Worm (Caenorhabditis elegans) whole organism, L1 larva: ENCODE results near the gene F56C9.8.
A peak's percentile ranks its signal among the peaks of the same experiment; 100 is the strongest.

Source experiments
- aha-1 ChIP-seq: fragments of 150-350 bp; optimal IDR thresholded peaks from 2 replicates; lab custom pipeline; 2014; ENCODE audit warnings: missing biosample characterization, missing genetic modification characterization
- alr-1 ChIP-seq: fragments of 200-800 bp; sonication (Bioruptor generic); optimal IDR thresholded peaks from 2 replicates; lab custom pipeline; 2018; ENCODE audit warnings: borderline replicate concordance, mild to moderate bottlenecking, missing genetic modification characterization, missing compliant biosample characterization
- blmp-1 ChIP-seq: fragments of 150-350 bp; optimal IDR thresholded peaks from 2 replicates; lab custom pipeline; 2014; ENCODE audit warnings: missing biosample characterization, missing genetic modification characterization
- ceh-63 ChIP-seq: fragments of 200-800 bp; sonication (Bioruptor generic); optimal IDR thresholded peaks from 2 replicates; lab custom pipeline; 2018; ENCODE audit warnings: mild to moderate bottlenecking, missing genetic modification characterization, missing compliant biosample characterization
- ceh-8 ChIP-seq: fragments of 200-800 bp; sonication (Bioruptor generic); optimal IDR thresholded peaks from 2 replicates; lab custom pipeline; 2018; ENCODE audit warnings: mild to moderate bottlenecking, missing genetic modification characterization, moderate library complexity, missing compliant biosample characterization
- ceh-82 ChIP-seq, 3 experiments: fragments of 150-350 bp in 1 of 3; sonication (generic microtip) in 2 of 3; optimal IDR thresholded peaks; 2 replicates each; lab custom pipeline; 2014 to 2017; ENCODE audit warnings: missing biosample characterization in 3 of 3, missing genetic modification characterization in 3 of 3
- dpl-1 ChIP-seq, 3 experiments: fragments of 150-350 bp in 2 of 3; sonication (generic microtip) in 1 of 3; optimal IDR thresholded peaks; 2 replicates each; lab custom pipeline; 2014 to 2017; ENCODE audit warnings: missing biosample characterization in 3 of 3, missing genetic modification characterization in 3 of 3, missing genetic modification reagents in 3 of 3
- efl-1 ChIP-seq, 4 experiments: fragments of 150-350 bp; optimal IDR thresholded peaks in 3 of 4; peaks in 1 of 4; 1 replicate in 1 of 4; 2 replicates in 3 of 4; lab custom pipeline; 2014; ENCODE audit warnings: missing biosample characterization in 2 of 4, missing genetic modification characterization in 2 of 4, missing genetic modification reagents in 2 of 4
- efl-3 ChIP-seq: fragments of 200-800 bp; sonication (Bioruptor generic); optimal IDR thresholded peaks from 2 replicates; lab custom pipeline; 2018; ENCODE audit warnings: mild to moderate bottlenecking, missing genetic modification characterization, missing compliant biosample characterization
- egl-27 ChIP-seq, 2 experiments: fragments of 150-350 bp in 1 of 2; sonication (generic microtip); optimal IDR thresholded peaks; 3 replicates each; lab custom pipeline; 2017 to 2018; ENCODE audit warnings: missing biosample characterization in 2 of 2, missing genetic modification characterization in 2 of 2, missing genetic modification reagents in 2 of 2
- elt-2 ChIP-seq: sonication (generic microtip); optimal IDR thresholded peaks from 2 replicates; lab custom pipeline; 2016; ENCODE audit warnings: missing genetic modification characterization, mild to moderate bottlenecking, inconsistent platforms, missing compliant biosample characterization, missing genetic modification reagents
- elt-3 ChIP-seq, 6 experiments: fragments of 150-350 bp in 1 of 6; sonication (generic microtip); optimal IDR thresholded peaks; 2 replicates each; lab custom pipeline; 2017 to 2018; ENCODE audit warnings: missing biosample characterization in 6 of 6, missing genetic modification characterization in 6 of 6, inconsistent platforms in 1 of 6
- fkh-10 ChIP-seq: sonication (generic microtip); optimal IDR thresholded peaks from 2 replicates; lab custom pipeline; 2017; ENCODE audit warnings: missing biosample characterization, missing genetic modification reagents, missing genetic modification characterization
- fkh-4 ChIP-seq: sonication (generic microtip); optimal IDR thresholded peaks from 2 replicates; lab custom pipeline; 2016; ENCODE audit warnings: missing compliant biosample characterization, missing genetic modification characterization, borderline replicate concordance
- fkh-8 ChIP-seq: sonication (generic microtip); optimal IDR thresholded peaks from 2 replicates; lab custom pipeline; 2016; ENCODE audit warnings: mild to moderate bottlenecking, missing genetic modification characterization, missing compliant biosample characterization
- fos-1 ChIP-seq: fragments of 150-350 bp; optimal IDR thresholded peaks from 2 replicates; lab custom pipeline; 2014; ENCODE audit warnings: missing biosample characterization, missing genetic modification characterization
- grh-1 ChIP-seq: fragments of 200-800 bp; sonication (Bioruptor generic); IDR thresholded peaks from 2 replicates; pipeline ENCODE4 v1.3.6; 2022; ENCODE audit warnings: missing genetic modification reagents, missing genetic modification characterization, missing compliant biosample characterization
- hlh-17 ChIP-seq: fragments of 200-800 bp; sonication (Bioruptor generic); optimal IDR thresholded peaks from 2 replicates; lab custom pipeline; 2018; ENCODE audit warnings: missing genetic modification characterization, mild to moderate bottlenecking, missing compliant biosample characterization, moderate library complexity, borderline replicate concordance
- hlh-4 ChIP-seq: sonication (generic microtip); optimal IDR thresholded peaks from 2 replicates; lab custom pipeline; 2016; ENCODE audit warnings: mild to moderate bottlenecking, missing genetic modification characterization, missing compliant biosample characterization
- isw-1 ChIP-seq: fragments of 200-800 bp; sonication (Bioruptor generic); IDR thresholded peaks from 2 replicates; pipeline ENCODE4 v1.3.6; 2022; ENCODE audit warnings: missing genetic modification characterization, missing compliant biosample characterization
- lin-35 ChIP-seq, 2 experiments: fragments of 150-350 bp; optimal IDR thresholded peaks; 2 replicates each; lab custom pipeline; 2014; ENCODE audit warnings: missing biosample characterization in 2 of 2, missing genetic modification characterization in 2 of 2, missing genetic modification reagents in 2 of 2
- lir-3 ChIP-seq: sonication (generic microtip); optimal IDR thresholded peaks from 2 replicates; lab custom pipeline; 2016; ENCODE audit warnings: mild to moderate bottlenecking, missing genetic modification characterization, moderate library complexity, missing compliant biosample characterization; ENCODE audit not compliant: poor library complexity
- lsy-2 ChIP-seq, 2 experiments: fragments of 150-350 bp; optimal IDR thresholded peaks; 2 replicates each; lab custom pipeline; 2014; ENCODE audit warnings: missing biosample characterization in 2 of 2, missing genetic modification characterization in 2 of 2
- mab-9 ChIP-seq: fragments of 200-800 bp; sonication (Bioruptor generic); IDR thresholded peaks from 2 replicates; pipeline ENCODE4 v1.3.6; 2022; ENCODE audit warnings: missing genetic modification reagents, missing genetic modification characterization, missing compliant biosample characterization
- mef-2 ChIP-seq: fragments of 150-350 bp; optimal IDR thresholded peaks from 2 replicates; lab custom pipeline; 2014; ENCODE audit warnings: missing biosample characterization, missing genetic modification characterization
- nhr-11 ChIP-seq: fragments of 150-350 bp; optimal IDR thresholded peaks from 2 replicates; lab custom pipeline; 2014; ENCODE audit warnings: missing biosample characterization, missing genetic modification characterization
- nhr-20 ChIP-seq: sonication (generic microtip); optimal IDR thresholded peaks from 2 replicates; lab custom pipeline; 2016; ENCODE audit warnings: mild to moderate bottlenecking, missing genetic modification characterization, missing compliant biosample characterization
- nhr-28 ChIP-seq: fragments of 150-350 bp; optimal IDR thresholded peaks from 2 replicates; lab custom pipeline; 2014; ENCODE audit warnings: missing biosample characterization, missing genetic modification characterization
- nhr-76 ChIP-seq: sonication (generic microtip); optimal IDR thresholded peaks from 2 replicates; lab custom pipeline; 2017; ENCODE audit warnings: missing biosample characterization, missing genetic modification characterization
- nhr-85 ChIP-seq: sonication (generic microtip); peaks from one replicate; lab custom pipeline; 2016; ENCODE audit warnings: missing genetic modification characterization, inconsistent platforms, missing compliant biosample characterization
- rnt-1 ChIP-seq: sonication (generic microtip); optimal IDR thresholded peaks from 2 replicates; lab custom pipeline; 2016; ENCODE audit warnings: mild to moderate bottlenecking, missing genetic modification characterization, moderate library complexity, missing compliant biosample characterization
- skn-1 ChIP-seq: fragments of 150-350 bp; optimal IDR thresholded peaks from 2 replicates; lab custom pipeline; 2014; ENCODE audit warnings: missing biosample characterization, missing genetic modification characterization
- sptf-1 ChIP-seq: fragments of 150-350 bp; optimal IDR thresholded peaks from 2 replicates; lab custom pipeline; 2014; ENCODE audit warnings: missing biosample characterization, missing genetic modification characterization
- sup-37 ChIP-seq: fragments of 200-800 bp; sonication (Bioruptor generic); optimal IDR thresholded peaks from 2 replicates; lab custom pipeline; 2018; ENCODE audit warnings: mild to moderate bottlenecking, missing genetic modification characterization, missing compliant biosample characterization
- swsn-7 ChIP-seq: sonication (generic microtip); optimal IDR thresholded peaks from 2 replicates; lab custom pipeline; 2016; ENCODE audit warnings: missing genetic modification characterization, missing compliant biosample characterization
- unc-30 ChIP-seq: sonication (generic microtip); optimal IDR thresholded peaks from 2 replicates; lab custom pipeline; 2017; ENCODE audit warnings: missing biosample characterization, missing genetic modification characterization
- unc-98 ChIP-seq: fragments of 200-800 bp; sonication (Bioruptor generic); IDR thresholded peaks from 2 replicates; pipeline ENCODE4 v1.3.6; 2022; ENCODE audit warnings: missing genetic modification characterization, missing compliant biosample characterization
- xbp-1 ChIP-seq: sonication (generic microtip); optimal IDR thresholded peaks from 2 replicates; lab custom pipeline; 2016; ENCODE audit warnings: missing genetic modification characterization, missing compliant biosample characterization
- zag-1 ChIP-seq: fragments of 150-350 bp; optimal IDR thresholded peaks from 2 replicates; lab custom pipeline; 2014; ENCODE audit warnings: missing biosample characterization, missing genetic modification characterization
- zip-4 ChIP-seq: fragments of 200-800 bp; sonication (Bioruptor generic); optimal IDR thresholded peaks from 2 replicates; lab custom pipeline; 2018; ENCODE audit warnings: mild to moderate bottlenecking, missing genetic modification characterization, moderate library complexity, missing compliant biosample characterization
- ztf-11 ChIP-seq, 2 experiments: sonication (generic microtip); optimal IDR thresholded peaks; 2 replicates each; lab custom pipeline; 2016 to 2017; ENCODE audit warnings: missing genetic modification characterization in 2 of 2, missing biosample characterization in 1 of 2, missing compliant biosample characterization in 1 of 2
- ztf-4 ChIP-seq: fragments of 150-350 bp; optimal IDR thresholded peaks from 2 replicates; lab custom pipeline; 2014; ENCODE audit warnings: missing biosample characterization, missing genetic modification characterization

The F56C9.8 gene

ce11 chrIII:7319390-7319789 is at the start of gene F56C9.8:
F56C9.8 (minus strand) TSS chrIII:7319509.
- TF ChIP-seq nhr-28 (tag; lab: Kevin White, UChicago) (no peak), zag-1 (tag; lab: Kevin White, UChicago) (no peak), lin-35 (GFP tag; optimal IDR thresholded peaks at IDR 0.05; lab: Kevin White, UChicago) (no peak), efl-1 (optimal IDR thresholded peaks at IDR 0.05; lab: Kevin White, UChicago) (no peak), efl-1 (GFP tag; optimal IDR thresholded peaks at IDR 0.05 in 1 of 2; lab: Kevin White, UChicago) (peak in 1 of 2 experiments; percentile 90), rnt-1 (tag; lab: Kevin White, UChicago) (no peak)

- TF ChIP-seq alr-1 (tag; lab: Kevin White, UChicago), result no peak
- TF ChIP-seq ceh-8, result no peak
- no peak for TF ChIP-seq ceh-63 (GFP tag; lab: Kevin White, UChicago)
- no peak for TF ChIP-seq ztf-4
- no peak for TF ChIP-seq nhr-20
- TF ChIP-seq sup-37 (GFP tag; lab: Kevin White, UChicago), result no peak
- TF ChIP-seq mef-2 (tag; lab: Kevin White, UChicago), result no peak
- no peak for TF ChIP-seq dpl-1 (GFP tag; optimal IDR thresholded peaks at IDR 0.05; lab: Kevin White, UChicago)
- TF ChIP-seq unc-98 (GFP tag; lab: Robert Waterston, UW), result no peak
- TF ChIP-seq fos-1 (tag; lab: Kevin White, UChicago), result no peak
- no peak for TF ChIP-seq xbp-1
- no peak for TF ChIP-seq elt-2 (tag; lab: Kevin White, UChicago)
- no peak for TF ChIP-seq lin-35 (GFP tag; optimal IDR thresholded peaks at IDR 0.05; lab: Kevin White, UChicago)
- no peak for TF ChIP-seq ceh-82 (tag; optimal IDR thresholded peaks at IDR 0.05; lab: Kevin White, UChicago)
- TF ChIP-seq efl-3 (GFP tag; lab: Kevin White, UChicago), result no peak
Observed at ce11 chrIII:7367012-7367760, 47.9 kb upstream of the F56C9.8 start, which contains the start of the genes T20B12.5 and T20B12.4. T20B12.5 (minus strand) TSS chrIII:7367112. T20B12.4 (plus strand) TSS chrIII:7367710.

ce11 chrIII:7365602-7366001 is 46.3 kb upstream of the F56C9.8 start, which contains the start of gene F08F8.11:
F08F8.11 (plus strand) TSS chrIII:7365902.
- TF ChIP-seq efl-1 (optimal IDR thresholded peaks at IDR 0.05; lab: Kevin White, UChicago) (no peak), efl-1 (GFP tag; optimal IDR thresholded peaks at IDR 0.05 in 1 of 2; lab: Kevin White, UChicago) (peak in 1 of 2 experiments; percentile 10), nhr-85 (tag; lab: Kevin White, UChicago) (peak; percentile 32), ztf-4 (no peak), mab-9 (GFP tag; lab: Robert Waterston, UW) (no peak), aha-1 (tag; lab: Kevin White, UChicago) (no peak), fkh-10 (GFP tag; lab: Kevin White, UChicago) (no peak), rnt-1 (tag; lab: Kevin White, UChicago) (no peak), fkh-4 (tag; lab: Kevin White, UChicago) (no peak)
- TF ChIP-seq, all 84 proteins: peak for 2

ce11 chrIII:7359037-7359548 is 39.8 kb upstream of the F56C9.8 start, which contains the start of the genes eco-1 and hmgr-1:
eco-1 (minus strand) TSS chrIII:7359095.
hmgr-1 (plus strand) TSS chrIII:7359498.
- TF ChIP-seq ztf-4 (no peak), mab-9 (GFP tag; lab: Robert Waterston, UW) (no peak), fos-1 (tag; lab: Kevin White, UChicago) (no peak), rnt-1 (tag; lab: Kevin White, UChicago) (peak; percentile 68), lir-3 (peak; percentile 38), skn-1 (peak; percentile 50), blmp-1 (no peak), grh-1 (no peak), zip-4 (GFP tag; lab: Kevin White, UChicago) (peak; percentile 0), nhr-11 (tag; lab: Kevin White, UChicago) (no peak), hlh-17 (GFP tag; lab: Kevin White, UChicago) (no peak), fkh-8 (tag; lab: Kevin White, UChicago) (no peak), unc-30 (tag; lab: Kevin White, UChicago) (no peak), elt-3 (tag; optimal IDR thresholded peaks at IDR 0.05; lab: Kevin White, UChicago) (no peak), lsy-2 (tag; optimal IDR thresholded peaks at IDR 0.05; lab: Kevin White, UChicago) (peak; percentile 55 to 62), egl-27 (tag; optimal IDR thresholded peaks at IDR 0.05; lab: Kevin White, UChicago) (no peak), alr-1 (tag; lab: Kevin White, UChicago) (no peak), nhr-76 (no peak), hlh-4 (tag; lab: Kevin White, UChicago) (no peak), swsn-7 (peak; percentile 53), ztf-11 (tag; optimal IDR thresholded peaks at IDR 0.05; lab: Kevin White, UChicago) (no peak), ceh-8 (no peak), sptf-1 (tag; lab: Kevin White, UChicago) (no peak), isw-1 (GFP tag; lab: Robert Waterston, UW) (no peak; the same call in 1 of the 2 replicates), dpl-1 (GFP tag; optimal IDR thresholded peaks at IDR 0.05; lab: Kevin White, UChicago) (peak; percentile 65 to 83 (median 76))
